Fruit fly (Drosophila melanogaster) ovary, adult (tissue): ENCODE measurements around the gene Ubr3.

Experiments
- CG17801 ChIP-seq: fragments of 200-800 bp; optimal IDR thresholded peaks from 2 replicates; lab custom pipeline; 2019; ENCODE audit warnings: missing biosample characterization, mild to moderate bottlenecking, missing genetic modification characterization, moderate library complexity; ENCODE audit not compliant: partially characterized antibody

Ubr3 gene

dm6 chrX:7935798-7936572 is at the start of gene Ubr3:
TSS of gene Ubr3 (plus strand) at chrX:7935896.
- peak; percentile 48 for TF ChIP-seq CG17801 (GFP tag; lab: Kevin White, UChicago)

dm6 chrX:7888386-7889024 is 47.2 kb upstream of the Ubr3 start, which contains the start of gene Acat1:
TSS of gene Acat1 (minus strand) at chrX:7888785.
- peak; percentile 84 for TF ChIP-seq CG17801 (GFP tag; lab: Kevin White, UChicago)

- no peak for TF ChIP-seq CG17801 (GFP tag; lab: Kevin White, UChicago)
Measured at dm6 chrX:7891596-7892538, 43.8 kb upstream of the Ubr3 start, which contains the start of gene Nek2. TSS of gene Nek2 (minus strand) at chrX:7891646.

- peak; percentile 3 for TF ChIP-seq CG17801 (GFP tag; lab: Kevin White, UChicago)
Measured at dm6 chrX:7892539-7892899, 43.2 kb upstream of the Ubr3 start.

dm6 chrX:7893411-7894122 is 42.1 kb upstream of the Ubr3 start, which contains the start of the genes CG45089, ND-MNLL and p115:
TSS of gene CG45089 (minus strand) at chrX:7893798.
TSS of gene ND-MNLL (minus strand) at chrX:7893798.
TSS of gene p115 (plus strand) at chrX:7894031.
- peak; percentile 73 for TF ChIP-seq CG17801 (GFP tag; lab: Kevin White, UChicago)

dm6 chrX:7900659-7901058 is 35.0 kb upstream of the Ubr3 start:
- no peak for TF ChIP-seq CG17801 (GFP tag; lab: Kevin White, UChicago)

- TF ChIP-seq CG17801 (GFP tag; lab: Kevin White, UChicago), result peak; percentile 78
Measured at dm6 chrX:7901153-7902038, 34.3 kb upstream of the Ubr3 start, which contains the start of the genes RpS6 and bys. TSS of gene RpS6 (minus strand) at chrX:7901331. TSS of gene bys (plus strand) at chrX:7901880.

dm6 chrX:7908239-7909068 is 27.2 kb upstream of the Ubr3 start, which contains the start of the genes dpr14 and spidey:
TSS of gene dpr14 (minus strand) at chrX:7908286.
TSS of gene spidey (plus strand) at chrX:7908931.
- TF ChIP-seq CG17801 (GFP tag; lab: Kevin White, UChicago), result peak; percentile 85

- TF ChIP-seq CG17801 (GFP tag; lab: Kevin White, UChicago), result no peak
Measured at dm6 chrX:7909069-7909389, 26.7 kb upstream of the Ubr3 start.

- no peak for TF ChIP-seq CG17801 (GFP tag; lab: Kevin White, UChicago)
Measured at dm6 chrX:7909482-7909881, 26.2 kb upstream of the Ubr3 start.

- TF ChIP-seq CG17801 (GFP tag; lab: Kevin White, UChicago), result peak; percentile 43
Measured at dm6 chrX:7911983-7912630, 23.6 kb upstream of the Ubr3 start, which contains the start of gene snz. TSS of gene snz (plus strand) at chrX:7912089.
